Worm (Caenorhabditis elegans) whole organism, L2 larva: Measurements from ENCODE around the gene ZK666.15.

Source experiments
- C34F6.9 ChIP-seq: fragments of 150-350 bp; optimal IDR thresholded peaks from 2 replicates; lab custom pipeline; 2014; ENCODE audit warnings: missing biosample characterization, missing genetic modification characterization
- F13H6.1 ChIP-seq: sonication (generic microtip); optimal IDR thresholded peaks from 2 replicates; lab custom pipeline; 2016; ENCODE audit warnings: missing genetic modification characterization, missing compliant biosample characterization
- R02D3.7 ChIP-seq: fragments of 150-350 bp; optimal IDR thresholded peaks from 2 replicates; lab custom pipeline; 2014; ENCODE audit warnings: missing biosample characterization, missing genetic modification characterization
- Y55F3AM.14 ChIP-seq: fragments of 200-800 bp; sonication (Bioruptor generic); optimal IDR thresholded peaks from 2 replicates; lab custom pipeline; 2018; ENCODE audit warnings: mild to moderate bottlenecking, missing genetic modification characterization, missing compliant biosample characterization
- aly-2 ChIP-seq: fragments of 150-350 bp; optimal IDR thresholded peaks from 2 replicates; lab custom pipeline; 2014; ENCODE audit warnings: missing biosample characterization, missing genetic modification characterization
- blmp-1 ChIP-seq: sonication (generic microtip); optimal IDR thresholded peaks from 2 replicates; lab custom pipeline; 2017; ENCODE audit warnings: missing genetic modification characterization, mild to moderate bottlenecking, missing compliant biosample characterization, antibody characterized with exemption, moderate library complexity; ENCODE audit not compliant: insufficient read depth
- ceh-16 ChIP-seq: fragments of 150-350 bp; optimal IDR thresholded peaks from 2 replicates; lab custom pipeline; 2014; ENCODE audit warnings: missing biosample characterization, missing genetic modification characterization
- ceh-82 ChIP-seq: fragments of 150-350 bp; optimal IDR thresholded peaks from 2 replicates; lab custom pipeline; 2014; ENCODE audit warnings: missing biosample characterization, missing genetic modification characterization
- crh-2 ChIP-seq: sonication (generic microtip); optimal IDR thresholded peaks from 2 replicates; lab custom pipeline; 2017; ENCODE audit warnings: missing biosample characterization, missing genetic modification characterization
- dmd-4 ChIP-seq: sonication (generic microtip); optimal IDR thresholded peaks from 2 replicates; lab custom pipeline; 2017; ENCODE audit warnings: missing biosample characterization, missing genetic modification characterization
- egl-27 ChIP-seq: sonication (generic microtip); optimal IDR thresholded peaks from 3 replicates; lab custom pipeline; 2017; ENCODE audit warnings: missing biosample characterization, missing genetic modification reagents, missing genetic modification characterization
- elt-1 ChIP-seq: fragments of 150-350 bp; optimal IDR thresholded peaks from 2 replicates; lab custom pipeline; 2014; ENCODE audit warnings: missing biosample characterization, missing genetic modification characterization
- elt-3 ChIP-seq: sonication (generic microtip); optimal IDR thresholded peaks from 2 replicates; lab custom pipeline; 2017; ENCODE audit warnings: missing biosample characterization, missing genetic modification characterization
- fos-1 ChIP-seq: fragments of 150-350 bp; optimal IDR thresholded peaks from 2 replicates; lab custom pipeline; 2014; ENCODE audit warnings: missing biosample characterization, missing genetic modification characterization
- lin-11 ChIP-seq: fragments of 150-350 bp; sonication (generic microtip); optimal IDR thresholded peaks from 2 replicates; lab custom pipeline; 2014; ENCODE audit warnings: missing biosample characterization, missing genetic modification characterization, inconsistent platforms, mixed read lengths
- lin-13 ChIP-seq: fragments of 150-350 bp; optimal IDR thresholded peaks from 2 replicates; lab custom pipeline; 2014; ENCODE audit warnings: missing biosample characterization, missing genetic modification reagents, missing genetic modification characterization
- lin-39 ChIP-seq: fragments of 150-350 bp; optimal IDR thresholded peaks from 2 replicates; lab custom pipeline; 2014; ENCODE audit warnings: missing biosample characterization, missing genetic modification reagents, missing genetic modification characterization
- lsy-2 ChIP-seq, 2 experiments: fragments of 150-350 bp in 1 of 2; sonication (generic microtip) in 1 of 2; optimal IDR thresholded peaks; 2 replicates each; lab custom pipeline; 2014 to 2017; ENCODE audit warnings: missing biosample characterization in 2 of 2, missing genetic modification characterization in 2 of 2
- nhr-10 ChIP-seq: sonication (generic microtip); optimal IDR thresholded peaks from 2 replicates; lab custom pipeline; 2017; ENCODE audit warnings: missing biosample characterization, missing genetic modification characterization
- nhr-12 ChIP-seq: fragments of 150-350 bp; optimal IDR thresholded peaks from 2 replicates; lab custom pipeline; 2014; ENCODE audit warnings: missing biosample characterization, missing genetic modification characterization
- nhr-129 ChIP-seq: fragments of 150-350 bp; optimal IDR thresholded peaks from 2 replicates; lab custom pipeline; 2014; ENCODE audit warnings: missing biosample characterization, missing genetic modification characterization
- nhr-23 ChIP-seq: fragments of 150-350 bp; optimal IDR thresholded peaks from 2 replicates; lab custom pipeline; 2014; ENCODE audit warnings: missing biosample characterization, missing genetic modification reagents, missing genetic modification characterization
- nhr-237 ChIP-seq: fragments of 150-350 bp; optimal IDR thresholded peaks from 2 replicates; lab custom pipeline; 2014; ENCODE audit warnings: missing biosample characterization, missing genetic modification characterization
- nhr-25 ChIP-seq: fragments of 150-350 bp; sonication (generic microtip); optimal IDR thresholded peaks from 3 replicates; lab custom pipeline; 2014; ENCODE audit warnings: missing biosample characterization, missing genetic modification characterization
- nhr-6 ChIP-seq: fragments of 150-350 bp; optimal IDR thresholded peaks from 2 replicates; lab custom pipeline; 2014; ENCODE audit warnings: missing biosample characterization, missing genetic modification characterization
- nhr-77 ChIP-seq: fragments of 150-350 bp; optimal IDR thresholded peaks from 2 replicates; lab custom pipeline; 2014; ENCODE audit warnings: missing biosample characterization, missing genetic modification characterization
- peb-1 ChIP-seq: fragments of 150-350 bp; optimal IDR thresholded peaks from 2 replicates; lab custom pipeline; 2014; ENCODE audit warnings: missing biosample characterization, missing genetic modification characterization
- sem-4 ChIP-seq: fragments of 150-350 bp; optimal IDR thresholded peaks from 2 replicates; lab custom pipeline; 2014; ENCODE audit warnings: missing biosample characterization, missing genetic modification reagents, missing genetic modification characterization
- skn-1 ChIP-seq: sonication (generic microtip); optimal IDR thresholded peaks from 2 replicates; lab custom pipeline; 2017; ENCODE audit warnings: missing biosample characterization, missing genetic modification characterization
- sma-3 ChIP-seq: sonication (generic microtip); optimal IDR thresholded peaks from 2 replicates; lab custom pipeline; 2016; ENCODE audit warnings: missing genetic modification reagents, missing genetic modification characterization, missing compliant biosample characterization
- sma-9 ChIP-seq, 2 experiments: fragments of 150-350 bp in 1 of 2; sonication (generic microtip) in 1 of 2; optimal IDR thresholded peaks; 2 replicates each; lab custom pipeline; 2014 to 2016; ENCODE audit warnings: missing genetic modification characterization in 2 of 2, mild to moderate bottlenecking in 1 of 2, missing biosample characterization in 1 of 2, missing compliant biosample characterization in 1 of 2, missing genetic modification reagents in 1 of 2, moderate library complexity in 1 of 2
- snpc-4 ChIP-seq: fragments of 150-350 bp; optimal IDR thresholded peaks from 2 replicates; lab custom pipeline; 2014; ENCODE audit warnings: missing biosample characterization, missing genetic modification characterization
- unc-39 ChIP-seq: fragments of 150-350 bp; optimal IDR thresholded peaks from 2 replicates; lab custom pipeline; 2014; ENCODE audit warnings: missing biosample characterization, missing genetic modification characterization
- unc-55 ChIP-seq: fragments of 150-350 bp; sonication (generic microtip); optimal IDR thresholded peaks from 3 replicates; lab custom pipeline; 2014; ENCODE audit warnings: missing biosample characterization, missing genetic modification reagents, missing genetic modification characterization
- unc-62 ChIP-seq: fragments of 150-350 bp; optimal IDR thresholded peaks from 2 replicates; lab custom pipeline; 2014; ENCODE audit warnings: missing biosample characterization, missing genetic modification reagents, missing genetic modification characterization
- zag-1 ChIP-seq: fragments of 150-350 bp; optimal IDR thresholded peaks from 2 replicates; lab custom pipeline; 2014; ENCODE audit warnings: missing biosample characterization, missing genetic modification characterization
- ztf-1 ChIP-seq: fragments of 200-800 bp; sonication (Bioruptor generic); conservative IDR thresholded peaks from 2 replicates; pipeline ENCODE4 v1.3.6; 2022; ENCODE audit warnings: missing genetic modification characterization, missing compliant biosample characterization
- ztf-4 ChIP-seq: fragments of 150-350 bp; optimal IDR thresholded peaks from 2 replicates; lab custom pipeline; 2014; ENCODE audit warnings: missing biosample characterization, missing genetic modification characterization

Gene ZK666.15

DNA sequence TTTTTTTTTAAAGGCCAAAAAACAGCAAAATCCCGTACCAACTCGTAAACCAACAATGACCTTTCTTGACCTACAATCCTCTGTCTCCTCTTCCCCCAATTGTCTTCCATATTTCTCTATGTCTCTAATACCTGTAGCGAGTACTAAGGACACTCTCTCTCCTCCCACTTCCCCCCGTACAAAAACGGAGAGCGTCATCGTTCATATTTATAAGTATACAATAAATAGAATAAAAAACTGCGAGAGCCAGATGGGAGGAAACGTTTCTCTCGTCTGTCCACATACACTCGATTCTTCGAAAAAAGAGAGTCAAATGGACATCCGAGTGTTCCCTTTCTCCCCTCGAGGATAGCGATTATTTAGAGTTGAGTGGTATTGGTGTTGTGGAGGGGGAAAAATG lies 17.9 kb downstream of the ZK666.15 start:
- TF ChIP-seq ztf-4 = no peak
- peak; percentile 44 for TF ChIP-seq sma-9 (GFP tag; optimal IDR thresholded peaks at IDR 0.05; lab: Kevin White, UChicago)
- no peak for TF ChIP-seq sma-9 (tag; optimal IDR thresholded peaks at IDR 0.05; lab: Kevin White, UChicago)
- no peak for TF ChIP-seq sma-3 (GFP tag; lab: Kevin White, UChicago)
- no peak for TF ChIP-seq zag-1 (tag; lab: Kevin White, UChicago)
- no peak for TF ChIP-seq dmd-4 (tag; lab: Kevin White, UChicago)
- peak; percentile 14 for TF ChIP-seq egl-27 (tag; lab: Kevin White, UChicago)
- TF ChIP-seq elt-3 (tag; lab: Kevin White, UChicago) = no peak
- peak; percentile 30 for TF ChIP-seq F13H6.1 (tag; lab: Kevin White, UChicago)
- TF ChIP-seq ceh-82 (tag; lab: Kevin White, UChicago) = no peak
- peak; percentile 25 for TF ChIP-seq nhr-6
- TF ChIP-seq nhr-25 (tag; lab: Kevin White, UChicago) = peak; percentile 3
- TF ChIP-seq nhr-237 (tag; lab: Kevin White, UChicago) = no peak
- no peak for TF ChIP-seq lsy-2 (tag; optimal IDR thresholded peaks at IDR 0.05; lab: Kevin White, UChicago)
- TF ChIP-seq sem-4 (tag; lab: Kevin White, UChicago) = peak; percentile 0
- no peak for TF ChIP-seq snpc-4 (tag; lab: Kevin White, UChicago)
- no peak for TF ChIP-seq lin-11 (tag; lab: Kevin White, UChicago)
- peak; percentile 13 for TF ChIP-seq unc-55 (GFP tag; lab: Kevin White, UChicago)
- no peak for TF ChIP-seq unc-62 (GFP tag; lab: Kevin White, UChicago)
- no peak for TF ChIP-seq crh-2 (tag; lab: Kevin White, UChicago)
- no peak for TF ChIP-seq fos-1 (tag; lab: Kevin White, UChicago)
- TF ChIP-seq blmp-1 (tag; lab: Kevin White, UChicago) = no peak
- no peak for TF ChIP-seq nhr-77 (tag; lab: Kevin White, UChicago)
- TF ChIP-seq nhr-12 = no peak
- no peak for TF ChIP-seq unc-39
- TF ChIP-seq elt-1 (tag; lab: Kevin White, UChicago) = no peak
- TF ChIP-seq peb-1 (tag; lab: Kevin White, UChicago) = no peak
- TF ChIP-seq nhr-129 = no peak
- TF ChIP-seq ztf-1 (GFP tag; lab: Robert Waterston, UW) = no peak
- TF ChIP-seq nhr-10 (tag; lab: Kevin White, UChicago) = no peak
- no peak for TF ChIP-seq lin-13 (GFP tag; lab: Kevin White, UChicago)
- no peak for TF ChIP-seq lin-39 (tag; lab: Kevin White, UChicago)
- peak; percentile 23 for TF ChIP-seq C34F6.9 (tag; lab: Kevin White, UChicago)
- TF ChIP-seq, all 48 proteins: peak for 8

DNA sequence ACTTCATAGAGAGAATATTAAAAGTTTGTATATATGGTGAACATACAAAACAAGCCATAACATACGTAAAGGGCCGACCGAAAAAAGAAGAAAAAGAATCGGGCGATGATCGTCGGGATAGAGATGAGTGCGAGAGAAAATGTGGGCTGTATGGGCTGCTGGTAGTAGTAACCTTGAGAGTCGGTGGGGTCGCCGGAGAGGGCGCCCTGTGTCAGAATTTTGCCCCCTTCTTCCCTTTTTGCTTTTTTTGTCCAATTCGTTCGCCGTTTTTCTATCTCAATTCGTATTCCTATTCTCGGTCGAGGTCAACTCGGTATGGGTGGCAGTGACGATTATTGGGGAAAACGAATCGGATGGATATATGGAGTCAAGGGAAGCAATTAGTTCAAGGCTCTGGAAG lies 19.1 kb downstream of the ZK666.15 start:
- TF ChIP-seq ceh-16 = peak; percentile 25
- no peak for TF ChIP-seq C34F6.9 (tag; lab: Kevin White, UChicago)
- TF ChIP-seq nhr-25 (tag; lab: Kevin White, UChicago) = peak; percentile 1
- peak; percentile 33 for TF ChIP-seq sma-9 (GFP tag; optimal IDR thresholded peaks at IDR 0.05; lab: Kevin White, UChicago)
- TF ChIP-seq sma-9 (tag; optimal IDR thresholded peaks at IDR 0.05; lab: Kevin White, UChicago) = no peak

DNA sequence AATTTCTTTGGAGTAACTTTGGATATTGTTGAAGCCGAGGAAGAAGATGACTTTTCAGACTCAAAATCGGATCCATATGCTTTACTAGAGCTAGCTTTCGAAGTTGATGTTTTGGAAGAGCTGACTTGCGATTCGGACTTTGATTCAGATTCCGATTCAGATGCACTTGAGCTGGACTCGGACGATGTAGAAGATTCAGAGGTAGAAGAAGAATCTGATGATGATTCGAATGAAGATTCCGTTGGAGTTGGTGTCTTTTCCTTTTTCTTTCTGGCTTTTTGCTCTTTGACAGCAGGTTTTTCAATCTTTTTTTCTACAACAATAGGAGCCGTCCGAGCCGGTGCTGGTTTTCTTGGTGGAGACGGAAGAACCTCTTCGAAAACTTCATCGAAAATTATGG lies 21.1 kb downstream of the ZK666.15 start:
- TF ChIP-seq snpc-4 (tag; lab: Kevin White, UChicago) = no peak

DNA sequence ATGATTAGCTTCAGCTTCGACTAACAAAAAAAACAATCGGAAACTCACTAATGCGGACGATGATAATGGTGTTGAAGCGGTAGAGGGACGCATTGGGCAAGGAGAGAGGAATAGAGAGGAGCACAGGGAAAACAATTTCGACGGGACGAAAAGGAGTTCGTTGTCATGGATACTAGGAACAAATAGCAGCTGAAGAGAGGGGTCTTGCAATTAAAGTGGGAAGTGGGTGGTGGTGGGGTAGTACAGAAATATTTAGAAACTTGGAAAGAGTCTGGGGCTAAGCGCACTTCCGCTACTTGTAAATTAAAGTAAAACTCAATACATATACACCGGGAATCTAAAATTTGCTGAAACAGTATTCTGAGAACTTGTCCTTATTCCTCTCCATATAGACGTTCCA lies 22.9 kb downstream of the ZK666.15 start, which contains the start of gene F59B10.2:
TSS of gene F59B10.2 (minus strand) at position 101 of the 400 bp plus-strand sequence.
- TF ChIP-seq R02D3.7 (tag; lab: Kevin White, UChicago) (no peak), elt-3 (tag; lab: Kevin White, UChicago) (no peak), egl-27 (tag; lab: Kevin White, UChicago) (no peak), blmp-1 (tag; lab: Kevin White, UChicago) (no peak), unc-39 (no peak), nhr-237 (tag; lab: Kevin White, UChicago) (no peak), sma-9 (GFP tag; optimal IDR thresholded peaks at IDR 0.05; lab: Kevin White, UChicago) (no peak), sma-9 (tag; optimal IDR thresholded peaks at IDR 0.05; lab: Kevin White, UChicago) (no peak), lsy-2 (tag; optimal IDR thresholded peaks at IDR 0.05; lab: Kevin White, UChicago) (no peak), unc-62 (GFP tag; lab: Kevin White, UChicago) (no peak), lin-39 (tag; lab: Kevin White, UChicago) (no peak), skn-1 (tag; lab: Kevin White, UChicago) (no peak), unc-55 (GFP tag; lab: Kevin White, UChicago) (no peak), nhr-25 (tag; lab: Kevin White, UChicago) (no peak), Y55F3AM.14 (GFP tag; lab: Kevin White, UChicago) (no peak), zag-1 (tag; lab: Kevin White, UChicago) (no peak), nhr-23 (tag; lab: Kevin White, UChicago) (no peak), sem-4 (tag; lab: Kevin White, UChicago) (no peak), nhr-10 (tag; lab: Kevin White, UChicago) (no peak), nhr-129 (no peak), aly-2 (no peak)
